Fruit fly (Drosophila melanogaster) whole organism, embryonic: ENCODE results near the gene CG4658.
A peak's percentile ranks its signal among the peaks of the same experiment; 100 is the strongest.

ENCODE experiments used
- Atf-2 ChIP-seq: fragments of 200-800 bp; sonication (Bioruptor generic); optimal IDR thresholded peaks from 2 replicates; lab custom pipeline; 2016; ENCODE audit warnings: missing biosample characterization, missing genetic modification characterization
- B-H1 ChIP-seq: fragments of 200-800 bp; sonication (Bioruptor generic); IDR thresholded peaks from 3 replicates; pipeline ENCODE4 v1.3.6; 2022; ENCODE audit warnings: missing biosample characterization, missing genetic modification characterization
- C15 ChIP-seq: fragments of 200-800 bp; sonication (Bioruptor generic); IDR thresholded peaks from 3 replicates; pipeline ENCODE4 v1.3.6; 2022; ENCODE audit warnings: missing biosample characterization, missing genetic modification characterization
- CG11398 ChIP-seq: fragments of 200-800 bp; sonication (Bioruptor generic); optimal IDR thresholded peaks from 2 replicates; lab custom pipeline; 2016; ENCODE audit warnings: missing biosample characterization, missing genetic modification characterization
- CG11456 ChIP-seq: fragments of 200-800 bp; sonication (Bioruptor generic); IDR thresholded peaks from 3 replicates; pipeline ENCODE4 v1.3.6; 2022; ENCODE audit warnings: missing biosample characterization, missing genetic modification characterization
- CG11695 ChIP-seq: fragments of 200-800 bp; sonication (Bioruptor generic); IDR thresholded peaks from 3 replicates; pipeline ENCODE4 v1.3.6; 2022; ENCODE audit warnings: missing biosample characterization, missing genetic modification characterization
- CG12071 ChIP-seq: fragments of 200-800 bp; sonication (Bioruptor generic); optimal IDR thresholded peaks from 3 replicates; lab custom pipeline; 2018; ENCODE audit warnings: missing biosample characterization, mild to moderate bottlenecking, missing genetic modification characterization
- CG15269 ChIP-seq: fragments of 200-800 bp; sonication (Bioruptor generic); optimal IDR thresholded peaks from 2 replicates; lab custom pipeline; 2018; ENCODE audit warnings: missing biosample characterization, mild to moderate bottlenecking, missing genetic modification characterization, moderate library complexity
- CG15514 ChIP-seq: fragments of 200-800 bp; sonication (Bioruptor generic); optimal IDR thresholded peaks from 3 replicates; lab custom pipeline; 2017; ENCODE audit warnings: missing biosample characterization, missing genetic modification characterization, mild to moderate bottlenecking, moderate library complexity, missing genetic modification reagents
- CG16779 ChIP-seq: fragments of 200-800 bp; sonication (Bioruptor generic); IDR thresholded peaks from 2 replicates; pipeline ENCODE4 v1.3.6; 2022; ENCODE audit warnings: missing biosample characterization, missing genetic modification characterization
- CG17361 ChIP-seq: fragments of 200-800 bp; sonication (Bioruptor generic); IDR thresholded peaks from 3 replicates; pipeline ENCODE4 v1.3.6; 2022; ENCODE audit warnings: missing biosample characterization, missing genetic modification characterization
- CG2678 ChIP-seq: fragments of 200-800 bp; sonication (Bioruptor generic); optimal IDR thresholded peaks from 3 replicates; lab custom pipeline; 2019; ENCODE audit warnings: missing biosample characterization, mild to moderate bottlenecking, missing genetic modification characterization, moderate library complexity
- CG30020 ChIP-seq: fragments of 200-800 bp; optimal IDR thresholded peaks from 2 replicates; lab custom pipeline; 2019; ENCODE audit warnings: missing biosample characterization, mild to moderate bottlenecking, missing genetic modification characterization, moderate library complexity
- CG31441 ChIP-seq: fragments of 200-800 bp; sonication (Bioruptor generic); IDR thresholded peaks from 2 replicates; pipeline ENCODE4 v1.3.6; 2022; ENCODE audit warnings: missing biosample characterization, missing genetic modification characterization
- CG32772 ChIP-seq: fragments of 200-800 bp; sonication (Bioruptor generic); IDR thresholded peaks from 2 replicates; pipeline ENCODE4 v1.3.6; 2022; ENCODE audit warnings: missing biosample characterization, missing genetic modification characterization
- CG34422 ChIP-seq: fragments of 200-800 bp; sonication (Bioruptor generic); IDR thresholded peaks from 3 replicates; pipeline ENCODE4 v1.3.6; 2022; ENCODE audit warnings: missing biosample characterization, missing genetic modification characterization
- CG4424 ChIP-seq: fragments of 200-800 bp; sonication (Bioruptor generic); optimal IDR thresholded peaks from 3 replicates; lab custom pipeline; 2016; ENCODE audit warnings: missing biosample characterization, missing genetic modification characterization
- CG4617 ChIP-seq: fragments of 200-800 bp; sonication (Bioruptor generic); optimal IDR thresholded peaks from 3 replicates; lab custom pipeline; 2016; ENCODE audit warnings: missing biosample characterization, missing genetic modification characterization, borderline replicate concordance
- CG5953 ChIP-seq: fragments of 200-800 bp; sonication (Bioruptor generic); IDR thresholded peaks from 2 replicates; pipeline ENCODE4 v1.3.6; 2022; ENCODE audit warnings: missing biosample characterization, missing genetic modification characterization
- CG7963 ChIP-seq: fragments of 200-800 bp; sonication (Bioruptor generic); IDR thresholded peaks from 3 replicates; pipeline ENCODE4 v1.3.6; 2022; ENCODE audit warnings: missing biosample characterization, missing genetic modification characterization; ENCODE audit not compliant: partially characterized antibody
- CG9609 ChIP-seq: fragments of 200-800 bp; sonication (Bioruptor generic); optimal IDR thresholded peaks from 3 replicates; lab custom pipeline; 2016; ENCODE audit warnings: missing biosample characterization, missing genetic modification characterization
- CTCF ChIP-seq: fragments of 200-800 bp; sonication (Bioruptor generic); optimal IDR thresholded peaks from 2 replicates; lab custom pipeline; 2017; ENCODE audit warnings: missing biosample characterization, mild to moderate bottlenecking, missing genetic modification characterization, moderate library complexity
- D ChIP-seq, 2 experiments: fragments of 200-800 bp in 1 of 2; fragments of >200 bp in 1 of 2; sonication (Bioruptor generic) in 1 of 2; optimal IDR thresholded peaks; 2 replicates in 1 of 2; 3 replicates in 1 of 2; lab custom pipeline; 2017; ENCODE audit warnings: mild to moderate bottlenecking in 1 of 2, missing biosample characterization in 1 of 2, missing genetic modification characterization in 1 of 2, missing genetic modification reagents in 1 of 2
- D19A ChIP-seq: fragments of 200-800 bp; optimal IDR thresholded peaks from 3 replicates; lab custom pipeline; 2019; ENCODE audit warnings: missing biosample characterization, mild to moderate bottlenecking, missing genetic modification characterization, moderate library complexity
- Gug ChIP-seq: fragments of 200-800 bp; sonication (Bioruptor generic); IDR thresholded peaks from 4 replicates; pipeline ENCODE4 v1.3.6; 2022; ENCODE audit warnings: missing biosample characterization, missing genetic modification characterization
- Hey ChIP-seq: fragments of 200-800 bp; sonication (Bioruptor generic); optimal IDR thresholded peaks from 3 replicates; lab custom pipeline; 2018; ENCODE audit warnings: missing biosample characterization, mild to moderate bottlenecking, missing genetic modification characterization
- Hsf ChIP-seq: fragments of 200-800 bp; sonication (Bioruptor generic); optimal IDR thresholded peaks from 3 replicates; lab custom pipeline; 2016; ENCODE audit warnings: missing biosample characterization, missing genetic modification characterization
- Lim3 ChIP-seq: fragments of 200-800 bp; sonication (Bioruptor generic); IDR thresholded peaks from 2 replicates; pipeline ENCODE4 v1.3.6; 2022; ENCODE audit warnings: missing biosample characterization, missing genetic modification characterization
- Max ChIP-seq: fragments of 200-800 bp; sonication (Bioruptor generic); optimal IDR thresholded peaks from 2 replicates; lab custom pipeline; 2016; ENCODE audit warnings: missing biosample characterization, mild to moderate bottlenecking, missing genetic modification characterization
- Pdp1 ChIP-seq, 2 experiments: fragments of 200-800 bp; sonication (Bioruptor generic); optimal IDR thresholded peaks; 3 replicates each; lab custom pipeline; 2016; ENCODE audit warnings: missing biosample characterization in 2 of 2, missing genetic modification characterization in 2 of 2, mild to moderate bottlenecking in 1 of 2, moderate library complexity in 1 of 2
- Ravus ChIP-seq: fragments of 200-800 bp; sonication (Bioruptor generic); IDR thresholded peaks from 2 replicates; pipeline ENCODE4 v1.3.6; 2022; ENCODE audit warnings: missing biosample characterization, missing genetic modification characterization
- Rfx ChIP-seq: fragments of 200-800 bp; sonication (Bioruptor generic); IDR thresholded peaks from 2 replicates; pipeline ENCODE4 v1.3.6; 2022; ENCODE audit warnings: missing biosample characterization, missing genetic modification characterization
- Side ChIP-seq: fragments of 200-800 bp; sonication (Bioruptor generic); optimal IDR thresholded peaks from 2 replicates; lab custom pipeline; 2016; ENCODE audit warnings: missing biosample characterization, missing genetic modification characterization
- Trl ChIP-seq, 3 experiments: fragments of >200 bp in 2 of 3; fragments of 200-800 bp in 1 of 3; sonication (Bioruptor generic) in 1 of 3; optimal IDR thresholded peaks; 2 replicates in 1 of 3; 3 replicates in 2 of 3; lab custom pipeline; 2016 to 2017; ENCODE audit warnings: missing biosample characterization in 1 of 3, missing genetic modification characterization in 1 of 3
- cg ChIP-seq: fragments of 200-800 bp; sonication (Bioruptor generic); optimal IDR thresholded peaks from 3 replicates; lab custom pipeline; 2019; ENCODE audit warnings: missing biosample characterization, mild to moderate bottlenecking, missing genetic modification characterization, moderate library complexity
- crc ChIP-seq: fragments of 200-800 bp; sonication (Bioruptor generic); optimal IDR thresholded peaks from 2 replicates; lab custom pipeline; 2016; ENCODE audit warnings: missing biosample characterization, missing genetic modification characterization
- crol ChIP-seq: fragments of 200-800 bp; sonication (Bioruptor generic); IDR thresholded peaks from 2 replicates; pipeline ENCODE4 v1.3.6; 2022; ENCODE audit warnings: missing biosample characterization, missing genetic modification characterization
- emc ChIP-seq: fragments of 200-800 bp; sonication (Bioruptor generic); optimal IDR thresholded peaks from 2 replicates; lab custom pipeline; 2016; ENCODE audit warnings: missing biosample characterization, missing genetic modification characterization
- esg ChIP-seq: fragments of 200-800 bp; sonication (Bioruptor generic); conservative IDR thresholded peaks from 2 replicates; pipeline ENCODE4 v1.3.6; 2022; ENCODE audit warnings: missing biosample characterization, missing genetic modification characterization
- exex ChIP-seq: fragments of 200-800 bp; sonication (Bioruptor generic); optimal IDR thresholded peaks from 4 replicates; lab custom pipeline; 2018; ENCODE audit warnings: missing biosample characterization, mild to moderate bottlenecking, missing genetic modification characterization, moderate library complexity
- gro ChIP-seq: fragments of 200-800 bp; sonication (Bioruptor generic); optimal IDR thresholded peaks from 2 replicates; lab custom pipeline; 2016; ENCODE audit warnings: missing biosample characterization, missing genetic modification characterization
- gt ChIP-seq: fragments of 200-800 bp; sonication (Bioruptor generic); IDR thresholded peaks from 2 replicates; pipeline ENCODE4 v1.3.6; 2022; ENCODE audit warnings: missing biosample characterization, missing genetic modification characterization
- jigr1 ChIP-seq: fragments of 200-800 bp; sonication (Bioruptor generic); IDR thresholded peaks from 3 replicates; pipeline ENCODE4 v1.3.6; 2022; ENCODE audit warnings: missing biosample characterization, missing genetic modification characterization
- luna ChIP-seq: fragments of 200-800 bp; sonication (Bioruptor generic); optimal IDR thresholded peaks from 2 replicates; lab custom pipeline; 2016; ENCODE audit warnings: missing biosample characterization, missing genetic modification characterization
- nerfin-1 ChIP-seq: fragments of 200-800 bp; sonication (Bioruptor generic); optimal IDR thresholded peaks from 3 replicates; lab custom pipeline; 2019; ENCODE audit warnings: missing biosample characterization, mild to moderate bottlenecking, missing genetic modification characterization, moderate library complexity
- pros ChIP-seq: fragments of 200-800 bp; sonication (Bioruptor generic); optimal IDR thresholded peaks from 3 replicates; lab custom pipeline; 2019; ENCODE audit warnings: missing biosample characterization, mild to moderate bottlenecking, missing genetic modification characterization, moderate library complexity
- slbo ChIP-seq: fragments of 200-800 bp; sonication (Bioruptor generic); IDR thresholded peaks from 2 replicates; pipeline ENCODE4 v1.3.6; 2022; ENCODE audit warnings: missing biosample characterization, missing genetic modification characterization
- trem ChIP-seq: fragments of 200-800 bp; optimal IDR thresholded peaks from 3 replicates; lab custom pipeline; 2019; ENCODE audit warnings: missing biosample characterization, mild to moderate bottlenecking, missing genetic modification characterization, moderate library complexity
- wek ChIP-seq: fragments of 200-800 bp; sonication (Bioruptor generic); optimal IDR thresholded peaks from 3 replicates; lab custom pipeline; 2018; ENCODE audit warnings: missing biosample characterization, mild to moderate bottlenecking, missing genetic modification characterization, moderate library complexity
- zfh2 ChIP-seq: fragments of 200-800 bp; sonication (Bioruptor generic); optimal IDR thresholded peaks from 2 replicates; lab custom pipeline; 2016; ENCODE audit warnings: missing biosample characterization, missing genetic modification characterization

Gene CG4658

DNA sequence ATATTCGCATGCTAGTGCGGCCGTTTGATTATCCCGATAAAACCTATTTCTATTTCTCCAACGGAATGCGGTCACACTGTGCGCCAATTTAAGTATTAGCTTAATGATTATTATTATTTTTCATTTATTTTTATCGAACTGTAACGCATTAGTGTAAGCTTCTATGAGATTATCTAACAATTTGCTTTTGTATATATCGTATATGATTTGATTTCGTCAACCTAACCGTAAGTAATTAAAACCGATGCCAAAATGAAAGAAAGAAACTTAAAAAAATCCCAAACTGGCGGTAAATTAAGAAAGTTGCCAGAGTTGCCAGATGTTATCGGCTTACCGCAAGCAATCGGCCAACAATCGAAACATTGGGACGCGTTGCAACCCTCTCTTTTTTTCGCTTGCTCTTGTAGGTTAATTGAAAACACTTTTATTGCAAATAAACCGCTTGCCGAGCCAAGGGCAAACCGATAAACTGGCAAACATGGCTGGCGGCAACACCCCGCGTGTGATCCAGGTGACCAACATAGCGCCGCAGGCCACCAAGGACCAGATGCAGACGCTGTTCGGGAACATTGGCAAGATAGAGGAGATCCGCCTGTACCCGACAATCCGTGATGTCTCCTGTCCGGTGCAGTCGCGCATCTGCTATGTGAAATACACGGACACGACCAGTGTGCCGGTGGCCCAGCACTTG lies 44.2 kb upstream of the CG4658 start, which contains the start of the genes Etl1 and Srp54 (continued):
- TF ChIP-seq emc (GFP tag; lab: Kevin White, UChicago) (no peak), CG11398 (no peak), Pdp1 (GFP tag; optimal IDR thresholded peaks at IDR 0.05; lab: Kevin White, UChicago) (peak in 1 of 2 experiments; percentile 37), luna (GFP tag; lab: Kevin White, UChicago) (no peak), nerfin-1 (tag; lab: Kevin White, UChicago) (no peak), CG7963 (no peak), cg (GFP tag; lab: Kevin White, UChicago) (peak; percentile 9), CG15269 (tag; lab: Kevin White, UChicago) (no peak), CG31441 (GFP tag; lab: Robert Waterston, UW) (0 out of 2 replicates have a peak, but pooled peaks have one; percentile 20), crol (GFP tag; lab: Robert Waterston, UW) (no peak), jigr1 (GFP tag; lab: Robert Waterston, UW) (peak; percentile 54; the same call in 1 of the 3 replicates), esg (no peak), crc (GFP tag; lab: Kevin White, UChicago) (no peak), pros (no peak), gt (GFP tag; lab: Robert Waterston, UW) (no peak), CG4617 (GFP tag; lab: Kevin White, UChicago) (peak; percentile 30), CG34422 (GFP tag; lab: Robert Waterston, UW) (0 out of 3 replicates have a peak, but pooled peaks have one; percentile 25), gro (GFP tag; lab: Kevin White, UChicago) (no peak), Side (GFP tag; lab: Kevin White, UChicago) (no peak), B-H1 (GFP tag; lab: Robert Waterston, UW) (no peak), exex (tag; lab: Kevin White, UChicago) (peak; percentile 1), CG12071 (GFP tag; lab: Kevin White, UChicago) (no peak), CG15514 (GFP tag; lab: Kevin White, UChicago) (peak; percentile 62), CG11695 (GFP tag; lab: Robert Waterston, UW) (no peak), CG2678 (tag; lab: Kevin White, UChicago) (peak; percentile 7), CG9609 (GFP tag; lab: Kevin White, UChicago) (no peak), slbo (peak; percentile 17; the same call in 1 of the 2 replicates), Rfx (GFP tag; lab: Robert Waterston, UW) (0 out of 2 replicates have a peak, but pooled peaks have one; percentile 26), C15 (GFP tag; lab: Robert Waterston, UW) (no peak), CG16779 (no peak), CTCF (GFP tag; lab: Kevin White, UChicago) (peak; percentile 3), Hey (tag; lab: Kevin White, UChicago) (no peak), D (optimal IDR thresholded peaks at IDR 0.05; lab: Kevin White, UChicago) (no peak), D (GFP tag; optimal IDR thresholded peaks at IDR 0.05; lab: Kevin White, UChicago) (no peak), CG5953 (GFP tag; lab: Robert Waterston, UW) (no peak), Max (GFP tag; lab: Kevin White, UChicago) (peak; percentile 5), Lim3 (GFP tag; lab: Robert Waterston, UW) (no peak), CG30020 (tag; lab: Kevin White, UChicago) (peak; percentile 56), Hsf (no peak), CG32772 (GFP tag; lab: Robert Waterston, UW) (no peak), Trl (optimal IDR thresholded peaks at IDR 0.05; lab: Kevin White, UChicago) (no peak), Trl (GFP tag; optimal IDR thresholded peaks at IDR 0.05; lab: Kevin White, UChicago) (no peak), CG17361 (GFP tag; lab: Robert Waterston, UW) (peak; percentile 27; the same call in 1 of the 3 replicates), Ravus (GFP tag; lab: Robert Waterston, UW) (no peak), trem (peak; percentile 75), D19A (tag; lab: Kevin White, UChicago) (no peak), CG11456 (GFP tag; lab: Robert Waterston, UW) (no peak), wek (no peak), zfh2 (GFP tag; lab: Kevin White, UChicago) (no peak), Gug (GFP tag; lab: Robert Waterston, UW) (peak; percentile 39; the same call in 2 of the 4 replicates), Atf-2 (GFP tag; lab: Kevin White, UChicago) (no peak), CG4424 (GFP tag; lab: Kevin White, UChicago) (peak; percentile 2)
